Fruit fly (Drosophila melanogaster) Kc167 (cell line): ENCODE data around the gene ntc.

ENCODE experiments used
- Myc ChIP-seq: fragments of >200 bp; optimal IDR thresholded peaks from 2 replicates; lab custom pipeline; 2017; ENCODE audit warnings: missing external identifiers
- Sin3A ChIP-seq: fragments of >200 bp; optimal IDR thresholded peaks from 2 replicates; lab custom pipeline; 2018; ENCODE audit warnings: missing external identifiers
- h ChIP-seq: fragments of >200 bp; optimal IDR thresholded peaks from 3 replicates; lab custom pipeline; 2018; ENCODE audit warnings: missing external identifiers
- insv ChIP-seq: fragments of >200 bp; optimal IDR thresholded peaks from 3 replicates; lab custom pipeline; 2018; ENCODE audit warnings: missing external identifiers
- psq ChIP-seq: fragments of >200 bp; optimal IDR thresholded peaks from 2 replicates; lab custom pipeline; 2017; ENCODE audit warnings: missing external identifiers
- ttk ChIP-seq: sonication (Bioruptor generic); optimal IDR thresholded peaks from 2 replicates; lab custom pipeline; 2017; ENCODE audit warnings: missing external identifiers

DNA sequence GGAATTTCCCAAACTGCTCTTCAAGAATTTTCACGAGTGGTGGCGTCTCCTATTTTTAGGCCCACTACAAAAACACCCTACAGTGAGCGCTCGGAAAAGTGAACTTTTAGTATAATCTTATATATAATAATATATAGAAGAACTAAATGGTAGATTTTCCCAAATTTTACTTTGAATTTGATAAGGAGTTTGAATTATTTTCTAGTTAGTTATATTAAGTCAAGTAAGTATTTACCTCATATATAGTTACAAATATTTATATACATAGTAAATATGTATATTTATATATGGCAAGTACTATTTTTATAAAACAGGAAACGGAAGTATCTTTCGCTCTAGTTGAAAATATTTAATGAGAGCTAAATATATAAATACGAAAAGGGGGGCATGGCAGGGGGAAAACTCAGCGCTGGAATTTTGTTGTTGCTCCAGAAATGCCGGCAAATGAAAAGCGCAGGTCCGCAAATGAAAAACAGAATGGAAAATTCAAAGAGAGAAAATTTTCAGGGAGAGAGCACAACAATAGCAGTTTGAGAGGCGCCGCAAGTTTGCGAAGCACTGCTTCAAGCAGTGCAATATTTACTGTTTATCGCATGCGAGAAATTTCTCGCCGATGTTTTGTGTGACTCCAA is 17.4 kb downstream of the ntc start:
- TF ChIP-seq psq (no peak), insv (lab: Kevin White, UChicago) (no peak), ttk (no peak), h (lab: Kevin White, UChicago) (no peak), Myc (lab: Kevin White, UChicago) (no peak), Sin3A (lab: Kevin White, UChicago) (no peak)
